Worm (Caenorhabditis elegans) whole organism, L1 larva: ENCODE data around the gene clec-78.
A peak's percentile ranks its signal among the peaks of the same experiment; 100 is the strongest.

Experiments
- F16B12.6 ChIP-seq: fragments of 150-350 bp; optimal IDR thresholded peaks from 2 replicates; lab custom pipeline; 2014; ENCODE audit warnings: missing biosample characterization, missing genetic modification characterization
- Y116A8C.19 ChIP-seq: sonication (generic microtip); optimal IDR thresholded peaks from 2 replicates; lab custom pipeline; 2016; ENCODE audit warnings: missing compliant biosample characterization, missing genetic modification characterization, borderline replicate concordance
- aly-2 ChIP-seq: fragments of 150-350 bp; optimal IDR thresholded peaks from 2 replicates; lab custom pipeline; 2014; ENCODE audit warnings: missing biosample characterization, missing genetic modification characterization
- ceh-82 ChIP-seq, 3 experiments: fragments of 150-350 bp in 1 of 3; sonication (generic microtip) in 2 of 3; optimal IDR thresholded peaks; 2 replicates each; lab custom pipeline; 2014 to 2017; ENCODE audit warnings: missing biosample characterization in 3 of 3, missing genetic modification characterization in 3 of 3
- ceh-88 ChIP-seq: fragments of 200-800 bp; sonication (Bioruptor generic); IDR thresholded peaks from 2 replicates; pipeline ENCODE4 v1.3.6; 2022; ENCODE audit warnings: missing genetic modification characterization, missing compliant biosample characterization
- ceh-90 ChIP-seq: sonication (generic microtip); optimal IDR thresholded peaks from 2 replicates; lab custom pipeline; 2016; ENCODE audit warnings: missing genetic modification characterization, missing compliant biosample characterization
- dsc-1 ChIP-seq: sonication (generic microtip); optimal IDR thresholded peaks from 2 replicates; lab custom pipeline; 2016; ENCODE audit warnings: mild to moderate bottlenecking, missing genetic modification characterization, missing compliant biosample characterization
- efl-3 ChIP-seq: fragments of 200-800 bp; sonication (Bioruptor generic); optimal IDR thresholded peaks from 2 replicates; lab custom pipeline; 2018; ENCODE audit warnings: mild to moderate bottlenecking, missing genetic modification characterization, missing compliant biosample characterization
- egl-13 ChIP-seq: sonication (generic microtip); optimal IDR thresholded peaks from 2 replicates; lab custom pipeline; 2016; ENCODE audit warnings: missing genotype, missing genetic modification reagents, missing genetic modification characterization, missing compliant biosample characterization
- egl-27 ChIP-seq, 2 experiments: fragments of 150-350 bp in 1 of 2; sonication (generic microtip); optimal IDR thresholded peaks; 3 replicates each; lab custom pipeline; 2017 to 2018; ENCODE audit warnings: missing biosample characterization in 2 of 2, missing genetic modification characterization in 2 of 2, missing genetic modification reagents in 2 of 2
- elt-2 ChIP-seq: sonication (generic microtip); optimal IDR thresholded peaks from 2 replicates; lab custom pipeline; 2016; ENCODE audit warnings: missing genetic modification characterization, mild to moderate bottlenecking, inconsistent platforms, missing compliant biosample characterization, missing genetic modification reagents
- elt-3 ChIP-seq, 6 experiments: fragments of 150-350 bp in 1 of 6; sonication (generic microtip); optimal IDR thresholded peaks; 2 replicates each; lab custom pipeline; 2017 to 2018; ENCODE audit warnings: missing biosample characterization in 6 of 6, missing genetic modification characterization in 6 of 6, inconsistent platforms in 1 of 6
- ets-5 ChIP-seq: fragments of 200-800 bp; sonication (Bioruptor generic); IDR thresholded peaks from 2 replicates; pipeline ENCODE4 v1.3.6; 2022; ENCODE audit warnings: missing genetic modification characterization, missing compliant biosample characterization
- fkh-10 ChIP-seq: sonication (generic microtip); optimal IDR thresholded peaks from 2 replicates; lab custom pipeline; 2017; ENCODE audit warnings: missing biosample characterization, missing genetic modification reagents, missing genetic modification characterization
- hlh-17 ChIP-seq: fragments of 200-800 bp; sonication (Bioruptor generic); optimal IDR thresholded peaks from 2 replicates; lab custom pipeline; 2018; ENCODE audit warnings: missing genetic modification characterization, mild to moderate bottlenecking, missing compliant biosample characterization, moderate library complexity, borderline replicate concordance
- hlh-4 ChIP-seq: sonication (generic microtip); optimal IDR thresholded peaks from 2 replicates; lab custom pipeline; 2016; ENCODE audit warnings: mild to moderate bottlenecking, missing genetic modification characterization, missing compliant biosample characterization
- hpl-2 ChIP-seq: fragments of 150-350 bp; optimal IDR thresholded peaks from 2 replicates; lab custom pipeline; 2014; ENCODE audit warnings: missing biosample characterization, missing genetic modification reagents, missing genetic modification characterization
- isw-1 ChIP-seq: fragments of 200-800 bp; sonication (Bioruptor generic); IDR thresholded peaks from 2 replicates; pipeline ENCODE4 v1.3.6; 2022; ENCODE audit warnings: missing genetic modification characterization, missing compliant biosample characterization
- jun-1 ChIP-seq: fragments of 150-350 bp; optimal IDR thresholded peaks from 2 replicates; lab custom pipeline; 2014; ENCODE audit warnings: missing biosample characterization, missing genetic modification reagents, missing genetic modification characterization
- lin-13 ChIP-seq: fragments of 150-350 bp; optimal IDR thresholded peaks from 2 replicates; lab custom pipeline; 2014; ENCODE audit warnings: missing biosample characterization, missing genetic modification reagents, missing genetic modification characterization
- lin-14 ChIP-seq: fragments of 200-800 bp; sonication (Bioruptor generic); optimal IDR thresholded peaks from 2 replicates; lab custom pipeline; 2018; ENCODE audit warnings: mild to moderate bottlenecking, missing genetic modification characterization, moderate library complexity, missing compliant biosample characterization
- mdl-1 ChIP-seq, 2 experiments: fragments of 150-350 bp; optimal IDR thresholded peaks; 2 replicates each; lab custom pipeline; 2014 to 2017; ENCODE audit warnings: missing biosample characterization in 2 of 2, missing genetic modification characterization in 2 of 2, inconsistent platforms in 1 of 2
- nhr-11 ChIP-seq: fragments of 150-350 bp; optimal IDR thresholded peaks from 2 replicates; lab custom pipeline; 2014; ENCODE audit warnings: missing biosample characterization, missing genetic modification characterization
- nhr-19 ChIP-seq: fragments of 200-800 bp; sonication (Bioruptor generic); conservative IDR thresholded peaks from 2 replicates; pipeline ENCODE4 v1.3.6; 2022; ENCODE audit warnings: missing genetic modification characterization, missing compliant biosample characterization
- nhr-20 ChIP-seq: sonication (generic microtip); optimal IDR thresholded peaks from 2 replicates; lab custom pipeline; 2016; ENCODE audit warnings: mild to moderate bottlenecking, missing genetic modification characterization, missing compliant biosample characterization
- nhr-71 ChIP-seq: sonication (generic microtip); optimal IDR thresholded peaks from 2 replicates; lab custom pipeline; 2016; ENCODE audit warnings: mild to moderate bottlenecking, missing genetic modification characterization, moderate library complexity, missing compliant biosample characterization
- nhr-77 ChIP-seq: fragments of 150-350 bp; optimal IDR thresholded peaks from 2 replicates; lab custom pipeline; 2014; ENCODE audit warnings: missing biosample characterization, missing genetic modification characterization
- nhr-85 ChIP-seq: sonication (generic microtip); peaks from one replicate; lab custom pipeline; 2016; ENCODE audit warnings: missing genetic modification characterization, inconsistent platforms, missing compliant biosample characterization
- nhr-90 ChIP-seq: sonication (generic microtip); optimal IDR thresholded peaks from 2 replicates; lab custom pipeline; 2016; ENCODE audit warnings: mild to moderate bottlenecking, missing genetic modification characterization, missing compliant biosample characterization; ENCODE audit not compliant: poor library complexity
- pag-3 ChIP-seq: sonication (generic microtip); optimal IDR thresholded peaks from 2 replicates; lab custom pipeline; 2017; ENCODE audit warnings: missing genetic modification characterization, mild to moderate bottlenecking, missing compliant biosample characterization, antibody characterized with exemption, borderline replicate concordance; ENCODE audit not compliant: insufficient read depth
- pax-3 ChIP-seq: fragments of 200-800 bp; sonication (Bioruptor generic); optimal IDR thresholded peaks from 2 replicates; lab custom pipeline; 2018; ENCODE audit warnings: mild to moderate bottlenecking, missing genetic modification characterization, moderate library complexity, missing compliant biosample characterization
- pqm-1 ChIP-seq: sonication (generic microtip); optimal IDR thresholded peaks from 3 replicates; lab custom pipeline; 2017; ENCODE audit warnings: missing biosample characterization, missing genetic modification characterization
- rnt-1 ChIP-seq: sonication (generic microtip); optimal IDR thresholded peaks from 2 replicates; lab custom pipeline; 2016; ENCODE audit warnings: mild to moderate bottlenecking, missing genetic modification characterization, moderate library complexity, missing compliant biosample characterization
- skn-1 ChIP-seq: fragments of 150-350 bp; optimal IDR thresholded peaks from 2 replicates; lab custom pipeline; 2014; ENCODE audit warnings: missing biosample characterization, missing genetic modification characterization
- sox-4 ChIP-seq: sonication (generic microtip); optimal IDR thresholded peaks from 2 replicates; lab custom pipeline; 2016; ENCODE audit warnings: missing genetic modification characterization, missing compliant biosample characterization
- swsn-7 ChIP-seq: sonication (generic microtip); optimal IDR thresholded peaks from 2 replicates; lab custom pipeline; 2016; ENCODE audit warnings: missing genetic modification characterization, missing compliant biosample characterization
- unc-30 ChIP-seq: sonication (generic microtip); optimal IDR thresholded peaks from 2 replicates; lab custom pipeline; 2017; ENCODE audit warnings: missing biosample characterization, missing genetic modification characterization
- zag-1 ChIP-seq: fragments of 150-350 bp; optimal IDR thresholded peaks from 2 replicates; lab custom pipeline; 2014; ENCODE audit warnings: missing biosample characterization, missing genetic modification characterization
- zip-4 ChIP-seq: fragments of 200-800 bp; sonication (Bioruptor generic); optimal IDR thresholded peaks from 2 replicates; lab custom pipeline; 2018; ENCODE audit warnings: mild to moderate bottlenecking, missing genetic modification characterization, moderate library complexity, missing compliant biosample characterization
- ztf-4 ChIP-seq: fragments of 150-350 bp; optimal IDR thresholded peaks from 2 replicates; lab custom pipeline; 2014; ENCODE audit warnings: missing biosample characterization, missing genetic modification characterization

The clec-78 gene

DNA sequence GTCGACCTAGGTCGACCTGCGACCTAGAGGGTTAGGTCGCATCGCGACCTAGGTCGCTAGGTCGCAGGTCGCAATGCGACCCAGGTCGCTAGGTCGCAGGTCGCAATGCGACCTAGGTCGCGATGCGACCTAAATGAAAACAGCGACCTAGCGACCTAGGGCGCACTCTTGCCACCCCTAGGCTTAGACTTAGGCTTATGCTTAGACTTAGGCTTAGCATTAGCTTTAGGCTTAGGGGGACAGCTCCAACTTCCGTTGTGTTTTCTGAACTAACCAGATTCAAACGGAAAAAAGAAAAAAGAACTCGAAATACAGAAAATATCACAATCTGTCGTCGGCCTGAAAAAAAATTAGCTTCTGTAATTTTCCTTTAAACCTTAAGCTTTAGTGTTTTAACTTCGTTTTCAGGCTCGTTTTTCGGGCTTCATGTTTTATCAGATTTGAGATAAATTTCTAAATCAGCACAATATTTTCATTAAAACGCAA is 25.5 kb downstream of the clec-78 start:
- TF ChIP-seq aly-2 (tag; lab: Kevin White, UChicago): peak; percentile 73
- TF ChIP-seq sox-4 (tag; lab: Kevin White, UChicago): no peak
- TF ChIP-seq nhr-85 (tag; lab: Kevin White, UChicago): peak; percentile 78
- peak; percentile 29 for TF ChIP-seq nhr-19 (GFP tag; lab: Robert Waterston, UW)
- TF ChIP-seq pax-3 (tag; lab: Kevin White, UChicago): no peak
- TF ChIP-seq lin-13 (GFP tag; lab: Kevin White, UChicago): peak; percentile 32
- TF ChIP-seq elt-3 (tag; optimal IDR thresholded peaks at IDR 0.05; lab: Kevin White, UChicago): no peak
- no peak for TF ChIP-seq nhr-20 (tag; lab: Kevin White, UChicago)
- no peak for TF ChIP-seq pqm-1 (tag; lab: Kevin White, UChicago)
- TF ChIP-seq nhr-71 (tag; lab: Kevin White, UChicago): peak; percentile 22
- no peak for TF ChIP-seq elt-2 (tag; lab: Kevin White, UChicago)
- no peak for TF ChIP-seq Y116A8C.19
- no peak for TF ChIP-seq nhr-77 (tag; lab: Kevin White, UChicago)
- peak; percentile 1 for TF ChIP-seq rnt-1

DNA sequence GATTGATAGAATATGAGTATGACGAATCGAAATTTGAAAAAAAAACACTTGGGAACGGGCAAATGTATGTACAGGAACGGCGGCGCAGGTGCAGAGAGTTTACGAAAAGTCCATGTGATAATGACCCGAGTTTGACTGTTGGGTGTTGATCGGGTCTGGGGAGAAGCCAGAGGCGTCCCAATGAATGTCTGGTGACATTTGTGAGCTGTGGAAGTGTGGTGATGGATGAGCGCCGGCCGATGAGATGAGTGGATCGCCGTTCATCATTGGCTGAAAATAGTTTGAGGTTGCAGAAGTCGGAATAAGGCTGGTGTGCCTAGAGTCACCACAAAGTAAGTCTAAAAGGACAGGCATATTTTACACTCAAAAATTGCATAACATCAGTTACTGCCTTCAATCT is 26.8 kb downstream of the clec-78 start:
- TF ChIP-seq nhr-85 (tag; lab: Kevin White, UChicago) (peak; percentile 42), nhr-19 (GFP tag; lab: Robert Waterston, UW) (no peak), zip-4 (GFP tag; lab: Kevin White, UChicago) (no peak)

DNA sequence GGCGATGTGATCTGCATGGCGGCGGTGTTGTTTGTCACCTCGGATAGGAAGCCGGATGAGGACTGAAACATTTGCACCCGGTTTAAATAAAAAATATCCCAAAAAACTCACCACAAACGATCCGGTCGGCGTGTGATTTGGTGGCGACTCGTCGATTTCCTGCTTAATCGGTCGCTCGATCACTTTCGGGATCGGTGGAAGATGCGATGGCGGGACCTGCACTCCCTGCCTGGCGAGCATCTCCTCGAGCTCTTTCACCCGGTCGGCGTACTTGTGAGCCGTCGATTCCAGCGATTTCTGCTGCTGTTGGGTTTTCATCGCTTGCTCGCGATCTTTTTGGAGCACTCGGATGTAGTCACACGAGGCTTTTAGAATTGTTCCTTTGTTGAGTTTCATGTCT is 27.8 kb downstream of the clec-78 start:
- no peak for TF ChIP-seq skn-1 (tag; lab: Kevin White, UChicago)
- no peak for TF ChIP-seq nhr-90 (tag; lab: Kevin White, UChicago)
- TF ChIP-seq zag-1 (tag; lab: Kevin White, UChicago): no peak
- no peak for TF ChIP-seq ztf-4 (tag; lab: Kevin White, UChicago)
- TF ChIP-seq hlh-4 (tag; lab: Kevin White, UChicago): no peak
- no peak for TF ChIP-seq dsc-1

DNA sequence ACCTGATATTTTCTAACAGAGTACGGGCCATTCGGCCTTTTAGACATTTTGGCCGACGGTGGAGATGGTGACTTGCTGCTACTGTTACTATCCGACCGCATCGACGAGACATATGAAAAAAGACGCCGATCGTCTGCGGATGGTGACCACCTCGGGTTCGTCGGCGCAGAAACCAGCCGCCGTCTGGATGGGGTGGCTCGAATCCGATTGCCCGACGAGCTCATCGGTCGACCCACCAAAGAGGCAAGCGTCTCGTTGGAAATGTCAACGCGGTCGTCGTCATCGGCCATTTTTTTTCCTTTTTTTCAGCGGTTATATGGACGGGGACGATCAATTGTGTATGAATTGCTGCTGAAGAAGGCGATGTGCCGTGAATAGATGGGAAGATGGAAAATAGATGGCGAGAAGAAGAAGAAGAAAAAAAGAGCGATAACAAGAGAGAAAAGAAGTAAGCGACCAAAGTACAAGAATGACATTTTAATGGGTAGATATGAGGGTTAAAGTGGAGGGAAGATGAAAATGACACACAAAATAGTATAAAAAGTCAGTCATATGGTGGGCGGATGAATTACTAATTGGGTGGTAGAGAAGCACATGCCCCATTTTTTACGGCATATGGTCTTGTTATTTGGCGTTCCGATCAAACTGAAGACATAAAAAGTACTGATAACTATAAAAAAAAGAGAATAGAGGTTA is 29.9 kb downstream of the clec-78 start:
- TF ChIP-seq fkh-10 (no peak), unc-30 (tag; lab: Kevin White, UChicago) (no peak), nhr-85 (tag; lab: Kevin White, UChicago) (peak; percentile 58), lin-14 (GFP tag; lab: Kevin White, UChicago) (peak; percentile 54), ceh-82 (tag; optimal IDR thresholded peaks at IDR 0.05; lab: Kevin White, UChicago) (peak in 1 of 3 experiments; percentile 24), isw-1 (GFP tag; lab: Robert Waterston, UW) (peak; percentile 3; the same call in 1 of the 2 replicates), pag-3 (peak; percentile 42)
- TF ChIP-seq, all 84 proteins: peak for 5

DNA sequence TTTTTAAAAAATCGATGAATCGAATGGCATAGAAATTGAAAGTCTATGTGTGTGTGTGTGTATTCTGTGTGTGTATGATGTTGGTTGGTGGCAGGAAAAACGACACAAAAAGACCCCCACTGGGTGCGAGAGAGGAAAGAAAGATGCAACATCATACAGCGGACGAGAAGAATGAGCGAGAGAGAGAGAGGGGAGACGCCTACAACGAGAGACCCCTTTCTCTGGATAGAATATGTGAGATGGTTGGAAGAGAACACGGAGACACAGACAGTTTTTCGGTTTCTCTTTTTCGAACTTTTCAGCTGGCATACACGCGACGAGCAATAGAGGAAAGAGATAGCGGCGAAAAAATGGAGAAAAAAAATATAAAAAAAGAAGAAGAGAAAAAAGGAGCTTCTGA is 30.9 kb downstream of the clec-78 start:
- TF ChIP-seq pax-3 (tag; lab: Kevin White, UChicago) (no peak), ceh-90 (tag; lab: Kevin White, UChicago) (no peak), ceh-82 (tag; optimal IDR thresholded peaks at IDR 0.05; lab: Kevin White, UChicago) (peak; percentile 17 to 81 (median 53)), hlh-17 (GFP tag; lab: Kevin White, UChicago) (no peak), hpl-2 (GFP tag; lab: Kevin White, UChicago) (no peak), fkh-10 (peak; percentile 62), isw-1 (GFP tag; lab: Robert Waterston, UW) (peak; percentile 31; the same call in 1 of the 2 replicates), lin-14 (GFP tag; lab: Kevin White, UChicago) (peak; percentile 96), skn-1 (tag; lab: Kevin White, UChicago) (peak; percentile 46), nhr-71 (tag; lab: Kevin White, UChicago) (peak; percentile 83), elt-3 (tag; optimal IDR thresholded peaks at IDR 0.05; lab: Kevin White, UChicago) (peak in 1 of 6 experiments; percentile 14), sox-4 (tag; lab: Kevin White, UChicago) (no peak), rnt-1 (peak; percentile 75), mdl-1 (tag; optimal IDR thresholded peaks at IDR 0.05; lab: Kevin White, UChicago) (peak in 1 of 2 experiments; percentile 71), efl-3 (GFP tag; lab: Kevin White, UChicago) (no peak), nhr-11 (tag; lab: Kevin White, UChicago) (peak; percentile 33), F16B12.6 (tag; lab: Kevin White, UChicago) (no peak), egl-13 (tag; lab: Kevin White, UChicago) (peak; percentile 16), jun-1 (tag; lab: Kevin White, UChicago) (peak; percentile 47), ets-5 (no peak), pag-3 (peak; percentile 91), egl-27 (tag; optimal IDR thresholded peaks at IDR 0.05; lab: Kevin White, UChicago) (peak in 1 of 2 experiments; percentile 67), nhr-20 (tag; lab: Kevin White, UChicago) (peak; percentile 60), ceh-88 (no peak), swsn-7 (peak; percentile 62)
